Worm (Caenorhabditis elegans): ENCODE measurements around the gene ints-13.

Gene ints-13

DNA sequence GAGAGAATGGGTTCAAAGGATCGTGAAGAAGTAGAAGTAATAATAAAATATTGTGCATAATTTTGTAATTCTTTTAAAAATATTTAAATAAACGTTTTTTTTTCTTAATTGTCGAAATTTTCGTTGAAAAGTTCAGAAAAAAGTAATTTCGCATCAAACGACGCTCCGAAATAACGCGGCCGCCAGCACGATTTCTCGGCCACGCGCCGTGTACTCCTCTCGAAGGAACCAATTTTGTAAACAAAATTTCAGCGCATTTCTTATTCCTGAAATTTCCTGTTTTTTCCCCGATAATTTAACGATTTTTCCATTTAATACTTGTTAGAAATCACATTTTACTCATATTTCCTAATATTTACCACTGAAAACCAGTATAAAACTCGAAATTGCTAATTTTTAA lies 45.2 kb downstream of the ints-13 start, which contains the start of gene Y38C1AA.12:
Y38C1AA.12 (plus strand) TSS at position 211 of the 400 bp plus-strand sequence.
- TF ChIP-seq dao-5 (tag; optimal IDR thresholded peaks at IDR 0.05): no peak
- TF ChIP-seq him-1 (tag; optimal IDR thresholded peaks at IDR 0.05): peak; percentile 42
- peak; percentile 80 for TF ChIP-seq W03F9.2 (tag; optimal IDR thresholded peaks at IDR 0.05)

- TF ChIP-seq W03F9.2 (tag; optimal IDR thresholded peaks at IDR 0.05): no peak
- TF ChIP-seq dao-5 (tag; optimal IDR thresholded peaks at IDR 0.05): no peak
- TF ChIP-seq him-1 (tag; optimal IDR thresholded peaks at IDR 0.05): no peak
Measured at ce11 chrIV:189087-189486, 48.2 kb downstream of the ints-13 start.

DNA sequence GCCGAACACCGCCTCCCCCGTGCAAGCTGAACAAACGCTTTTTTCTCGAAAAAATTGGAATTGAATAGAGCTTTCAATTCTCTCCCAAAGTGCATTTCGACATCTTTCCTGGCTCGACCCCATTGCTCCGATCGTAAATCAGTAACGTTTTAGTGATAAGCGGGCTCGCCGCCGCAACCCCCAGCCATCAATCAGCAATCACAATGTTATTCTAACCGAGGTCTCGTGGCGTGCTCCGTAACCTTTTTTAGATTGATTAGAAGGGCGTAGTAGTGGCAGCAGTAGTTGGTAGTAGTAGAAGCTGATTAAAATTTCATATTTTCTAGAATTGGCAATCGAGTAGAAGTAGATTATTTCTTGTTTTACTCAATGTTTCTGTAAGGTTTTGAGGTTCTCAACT lies 49.9 kb downstream of the ints-13 start:
- TF ChIP-seq dao-5 (tag; optimal IDR thresholded peaks at IDR 0.05) (no peak), him-1 (tag; optimal IDR thresholded peaks at IDR 0.05) (no peak), W03F9.2 (tag; optimal IDR thresholded peaks at IDR 0.05) (no peak)

ce11 chrIV:186110-186509 lies 51.1 kb downstream of the ints-13 start:
- no peak for TF ChIP-seq dao-5 (tag; optimal IDR thresholded peaks at IDR 0.05)
- TF ChIP-seq him-1 (tag; optimal IDR thresholded peaks at IDR 0.05): no peak
- no peak for TF ChIP-seq W03F9.2 (tag; optimal IDR thresholded peaks at IDR 0.05)

DNA sequence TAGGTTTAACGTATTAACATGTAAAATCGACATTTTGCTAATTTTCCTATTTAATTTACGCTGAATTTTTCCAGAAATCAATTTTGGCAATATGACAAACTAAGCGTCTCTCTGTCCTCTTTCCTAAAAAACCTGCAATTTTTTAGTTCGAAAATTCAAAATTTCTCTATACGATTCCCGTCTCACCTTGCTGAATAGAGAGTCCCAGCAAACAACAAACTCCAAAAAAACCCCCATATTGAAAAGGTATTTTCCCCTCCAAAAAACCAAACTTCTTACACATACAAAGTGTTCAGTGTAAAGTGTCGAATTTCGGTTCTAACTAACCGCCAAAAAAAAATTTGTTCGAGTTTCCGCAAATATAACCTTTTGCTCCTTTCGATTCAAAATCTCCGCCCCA lies 53.1 kb downstream of the ints-13 start, which contains the start of gene pnc-1:
pnc-1 (plus strand) TSS at position 301 of the 400 bp plus-strand sequence.
- no peak for TF ChIP-seq W03F9.2 (tag; optimal IDR thresholded peaks at IDR 0.05)
- TF ChIP-seq him-1 (tag; optimal IDR thresholded peaks at IDR 0.05): no peak
- TF ChIP-seq dao-5 (tag; optimal IDR thresholded peaks at IDR 0.05): no peak

DNA sequence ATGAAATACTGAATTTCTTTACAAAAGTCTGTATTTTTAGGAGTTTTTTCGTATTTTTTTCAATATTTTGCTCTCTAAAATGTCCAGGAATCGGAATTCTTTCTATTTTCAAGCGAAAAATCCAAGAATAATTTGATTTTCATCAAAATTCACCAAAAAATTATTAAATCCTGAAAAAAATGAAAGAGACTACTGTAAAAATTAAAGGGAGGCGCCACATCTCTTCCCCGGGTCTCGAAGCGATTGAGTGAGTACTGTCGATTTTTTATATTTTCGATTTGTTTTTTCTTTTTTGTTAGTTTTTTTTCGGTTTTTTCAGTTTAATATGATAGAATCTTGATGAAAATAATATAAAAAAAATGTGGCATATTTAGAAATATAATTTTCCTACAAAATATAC lies 53.7 kb downstream of the ints-13 start:
- TF ChIP-seq W03F9.2 (tag; optimal IDR thresholded peaks at IDR 0.05): no peak
- TF ChIP-seq dao-5 (tag; optimal IDR thresholded peaks at IDR 0.05): no peak
- no peak for TF ChIP-seq him-1 (tag; optimal IDR thresholded peaks at IDR 0.05)
